Worm (Caenorhabditis elegans): ENCODE data around the gene nhr-131.

DNA sequence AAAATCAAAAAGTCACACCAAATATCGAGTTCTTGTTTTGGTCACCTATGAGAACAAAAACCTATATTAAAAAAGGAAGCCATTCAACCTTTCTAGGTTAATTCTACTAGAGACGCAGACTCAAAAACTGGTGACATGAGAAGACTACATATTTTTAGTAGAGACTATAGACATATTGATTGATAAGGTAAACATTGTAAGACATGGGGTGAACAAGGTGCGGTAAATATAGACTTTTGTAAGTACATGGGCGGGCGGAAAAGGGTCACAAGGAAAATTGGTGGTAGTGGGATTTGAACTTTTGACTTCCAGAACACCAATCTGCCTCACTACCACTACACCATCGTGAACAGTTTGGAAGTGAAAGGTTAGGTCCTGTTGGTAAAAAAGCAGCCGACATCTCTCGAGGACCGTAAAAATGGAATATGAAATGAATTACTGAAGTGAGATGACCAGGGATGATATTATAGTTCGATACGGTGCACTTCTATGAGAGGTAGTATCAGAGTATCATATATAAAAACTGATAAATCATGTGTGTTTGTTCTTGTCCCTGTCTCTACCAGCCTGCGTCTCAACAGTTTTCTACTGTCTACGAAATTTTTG lies 9.8 kb upstream of the nhr-131 start, which contains the start of gene nhr-212:
- no peak for TF ChIP-seq pros-1 (tag; optimal IDR thresholded peaks at IDR 0.05)
- TF ChIP-seq madf-2 (tag; optimal IDR thresholded peaks at IDR 0.05), result no peak
- TF ChIP-seq nhr-11 (tag; optimal IDR thresholded peaks at IDR 0.05), result no peak
- TF ChIP-seq pha-4 (tag; optimal IDR thresholded peaks at IDR 0.05), result no peak
- TF ChIP-seq hlh-8 (tag; optimal IDR thresholded peaks at IDR 0.05), result no peak
- TF ChIP-seq K09A11.1 (tag; optimal IDR thresholded peaks at IDR 0.05; ENCODE audit: insufficient read depth), result no peak
- no peak for TF ChIP-seq ceh-18 (tag; optimal IDR thresholded peaks at IDR 0.05)
- TF ChIP-seq gmeb-2 (tag; optimal IDR thresholded peaks at IDR 0.05), result no peak
- TF ChIP-seq ceh-48 (tag; optimal IDR thresholded peaks at IDR 0.05), result no peak
- no peak for TF ChIP-seq lin-11 (tag; optimal IDR thresholded peaks at IDR 0.05)
